Fruit fly (Drosophila melanogaster) Kc167 (cell line): ENCODE data around the gene CG7707.

ENCODE experiments used
- Myc ChIP-seq: fragments of >200 bp; optimal IDR thresholded peaks from 2 replicates; lab custom pipeline; 2017; ENCODE audit warnings: missing external identifiers
- Sin3A ChIP-seq: fragments of >200 bp; optimal IDR thresholded peaks from 2 replicates; lab custom pipeline; 2018; ENCODE audit warnings: missing external identifiers
- h ChIP-seq: fragments of >200 bp; optimal IDR thresholded peaks from 3 replicates; lab custom pipeline; 2018; ENCODE audit warnings: missing external identifiers
- insv ChIP-seq: fragments of >200 bp; optimal IDR thresholded peaks from 3 replicates; lab custom pipeline; 2018; ENCODE audit warnings: missing external identifiers
- psq ChIP-seq: fragments of >200 bp; optimal IDR thresholded peaks from 2 replicates; lab custom pipeline; 2017; ENCODE audit warnings: missing external identifiers
- ttk ChIP-seq: sonication (Bioruptor generic); optimal IDR thresholded peaks from 2 replicates; lab custom pipeline; 2017; ENCODE audit warnings: missing external identifiers

CG7707 gene

DNA sequence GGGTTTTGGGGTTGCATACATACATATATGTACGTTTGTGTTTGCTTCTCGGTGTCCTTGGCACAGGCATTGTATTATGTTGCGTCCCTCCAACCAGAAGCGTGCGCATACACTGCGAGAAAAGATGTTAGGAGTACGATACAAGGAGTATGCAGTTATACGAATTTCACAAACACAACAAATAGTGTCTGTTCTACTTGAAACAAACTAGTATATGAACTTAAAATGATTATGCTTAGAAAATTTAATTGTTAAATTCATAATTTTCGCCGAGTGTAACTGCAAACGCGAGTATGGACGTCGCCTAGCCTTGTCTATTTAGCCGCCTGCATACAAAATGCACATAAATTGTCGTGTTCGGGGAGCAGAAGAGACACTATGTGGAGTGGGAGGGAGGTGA, 14.0 kb downstream of the CG7707 start:
- no peak for TF ChIP-seq insv (lab: Kevin White, UChicago)
- TF ChIP-seq psq (lab: Kevin White, UChicago): no peak
- no peak for TF ChIP-seq ttk
- no peak for TF ChIP-seq Myc (lab: Kevin White, UChicago)
- no peak for TF ChIP-seq h (lab: Kevin White, UChicago)
- no peak for TF ChIP-seq Sin3A (lab: Kevin White, UChicago)

DNA sequence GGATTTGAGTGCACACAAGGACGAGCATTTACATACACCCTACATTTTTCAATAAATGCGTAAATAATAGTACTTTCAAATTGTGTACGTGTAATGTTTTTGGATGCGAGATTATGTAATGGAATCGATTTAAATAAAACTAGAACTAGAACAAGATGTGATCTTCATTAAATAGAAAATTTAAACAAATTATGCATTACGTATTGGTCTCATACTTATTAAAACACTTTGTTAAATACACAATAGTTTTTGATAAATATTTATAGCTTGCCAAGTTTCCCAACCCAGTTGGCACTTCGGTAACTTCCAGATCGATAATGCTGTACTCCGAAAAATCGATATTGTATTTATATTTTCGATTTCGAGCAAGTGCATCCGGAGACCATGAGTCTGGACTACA, 20.9 kb downstream of the CG7707 start, which contains the start of gene CG13723:
CG13723 (plus strand) TSS at position 301 of the 400 bp plus-strand sequence.
- TF ChIP-seq Sin3A (lab: Kevin White, UChicago) (no peak), h (lab: Kevin White, UChicago) (no peak), Myc (lab: Kevin White, UChicago) (no peak)

DNA sequence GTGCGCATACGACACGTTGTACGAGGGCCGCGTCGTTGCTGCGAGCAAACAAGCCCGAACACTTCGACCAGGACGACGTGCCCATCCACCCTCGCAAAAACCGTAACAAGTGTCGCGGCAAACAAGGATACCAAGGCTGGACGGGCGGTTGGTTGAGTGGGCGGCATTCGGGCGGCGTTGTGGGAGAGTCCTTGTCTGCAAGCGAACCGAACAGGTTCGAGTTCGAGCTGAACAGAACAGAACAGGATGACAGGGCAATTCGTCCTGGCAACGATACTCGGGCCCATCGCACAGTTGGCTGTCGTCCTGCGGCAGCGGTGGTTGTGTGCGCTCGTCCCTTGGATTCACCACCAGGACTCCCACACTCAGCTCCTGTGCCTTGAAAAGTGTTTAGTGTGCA, 26.2 kb downstream of the CG7707 start:
- TF ChIP-seq Myc (lab: Kevin White, UChicago) (no peak), h (lab: Kevin White, UChicago) (no peak), ttk (no peak), Sin3A (lab: Kevin White, UChicago) (no peak), insv (lab: Kevin White, UChicago) (no peak), psq (lab: Kevin White, UChicago) (no peak)

DNA sequence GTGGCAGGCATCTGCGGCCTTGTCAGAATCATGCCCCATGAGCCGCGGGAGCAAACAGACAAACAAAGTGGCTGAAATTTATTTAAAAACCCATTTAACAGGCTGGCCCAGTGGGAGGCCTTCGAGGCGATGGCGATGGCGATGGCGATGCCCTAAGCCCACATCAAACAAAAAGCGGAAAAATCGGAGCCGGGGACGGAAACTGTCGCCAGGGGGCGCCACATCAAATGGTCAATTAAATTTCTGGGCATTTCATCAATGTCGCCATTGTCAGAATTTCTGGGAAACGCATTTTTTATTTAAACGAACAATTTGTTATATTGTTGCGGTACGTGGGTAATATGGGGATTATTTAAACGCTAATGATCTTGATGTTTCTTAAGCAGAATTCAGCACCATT, 49.0 kb downstream of the CG7707 start:
- no peak for TF ChIP-seq ttk
